Fruit fly (Drosophila melanogaster) S2 (cell line): ENCODE measurements around the gene Ino80.

ENCODE experiments used
- CG8478 ChIP-seq: fragments of >200 bp; optimal IDR thresholded peaks from 2 replicates; lab custom pipeline; 2018
- CTCF ChIP-seq, 2 experiments: fragments of >200 bp; optimal IDR thresholded peaks; 2 replicates each; lab custom pipeline; 2018

Gene Ino80

dm6 chr3R:19328716-19329115 is 74.2 kb downstream of the Ino80 start:
- TF ChIP-seq CTCF (optimal IDR thresholded peaks at IDR 0.05; lab: Kevin White, UChicago), result no peak
- no peak for TF ChIP-seq CG8478 (lab: Kevin White, UChicago)

- TF ChIP-seq CTCF (optimal IDR thresholded peaks at IDR 0.05; lab: Kevin White, UChicago) (no peak), CG8478 (lab: Kevin White, UChicago) (no peak)
Observed at dm6 chr3R:19326043-19326805, 76.7 kb downstream of the Ino80 start, which contains the start of gene Delta. Delta (minus strand) TSS chr3R:19326217.

- no peak for TF ChIP-seq CTCF (optimal IDR thresholded peaks at IDR 0.05; lab: Kevin White, UChicago)
- no peak for TF ChIP-seq CG8478 (lab: Kevin White, UChicago)
Observed at dm6 chr3R:19322386-19322785, 80.6 kb downstream of the Ino80 start.

dm6 chr3R:19321457-19322172 is 81.3 kb downstream of the Ino80 start:
- TF ChIP-seq CG8478 (lab: Kevin White, UChicago) (no peak), CTCF (optimal IDR thresholded peaks at IDR 0.05; lab: Kevin White, UChicago) (no peak)

- TF ChIP-seq CG8478 (lab: Kevin White, UChicago) (no peak), CTCF (optimal IDR thresholded peaks at IDR 0.05; lab: Kevin White, UChicago) (no peak)
Observed at dm6 chr3R:19319433-19319832, 83.5 kb downstream of the Ino80 start.
